Worm (Caenorhabditis elegans) whole organism, L1 larva: ENCODE measurements around the gene K08F9.4.
"Not testable (repeated sequence)": the region's sequence is repeated elsewhere in the genome, so short reads cannot be mapped to it uniquely, and the experiment has no call there.

ENCODE experiments used
- C04F5.9 ChIP-seq: sonication (generic microtip); optimal IDR thresholded peaks from 2 replicates; lab custom pipeline; 2016; ENCODE audit warnings: missing genetic modification characterization, missing compliant biosample characterization
- aha-1 ChIP-seq: fragments of 150-350 bp; optimal IDR thresholded peaks from 2 replicates; lab custom pipeline; 2014; ENCODE audit warnings: missing biosample characterization, missing genetic modification characterization
- ceh-82 ChIP-seq, 3 experiments: fragments of 150-350 bp in 1 of 3; sonication (generic microtip) in 2 of 3; optimal IDR thresholded peaks; 2 replicates each; lab custom pipeline; 2014 to 2017; ENCODE audit warnings: missing biosample characterization in 3 of 3, missing genetic modification characterization in 3 of 3
- egl-27 ChIP-seq, 2 experiments: fragments of 150-350 bp in 1 of 2; sonication (generic microtip); optimal IDR thresholded peaks; 3 replicates each; lab custom pipeline; 2017 to 2018; ENCODE audit warnings: missing biosample characterization in 2 of 2, missing genetic modification characterization in 2 of 2, missing genetic modification reagents in 2 of 2
- hpl-2 ChIP-seq: fragments of 150-350 bp; optimal IDR thresholded peaks from 2 replicates; lab custom pipeline; 2014; ENCODE audit warnings: missing biosample characterization, missing genetic modification reagents, missing genetic modification characterization
- jun-1 ChIP-seq: fragments of 150-350 bp; optimal IDR thresholded peaks from 2 replicates; lab custom pipeline; 2014; ENCODE audit warnings: missing biosample characterization, missing genetic modification reagents, missing genetic modification characterization
- lir-3 ChIP-seq: sonication (generic microtip); optimal IDR thresholded peaks from 2 replicates; lab custom pipeline; 2016; ENCODE audit warnings: mild to moderate bottlenecking, missing genetic modification characterization, moderate library complexity, missing compliant biosample characterization; ENCODE audit not compliant: poor library complexity
- mep-1 ChIP-seq: fragments of 150-350 bp; optimal IDR thresholded peaks from 2 replicates; lab custom pipeline; 2014; ENCODE audit warnings: missing biosample characterization, missing genetic modification characterization
- nhr-11 ChIP-seq: fragments of 150-350 bp; optimal IDR thresholded peaks from 2 replicates; lab custom pipeline; 2014; ENCODE audit warnings: missing biosample characterization, missing genetic modification characterization
- nhr-76 ChIP-seq: sonication (generic microtip); optimal IDR thresholded peaks from 2 replicates; lab custom pipeline; 2017; ENCODE audit warnings: missing biosample characterization, missing genetic modification characterization
- skn-1 ChIP-seq: fragments of 150-350 bp; optimal IDR thresholded peaks from 2 replicates; lab custom pipeline; 2014; ENCODE audit warnings: missing biosample characterization, missing genetic modification characterization
- unc-30 ChIP-seq: sonication (generic microtip); optimal IDR thresholded peaks from 2 replicates; lab custom pipeline; 2017; ENCODE audit warnings: missing biosample characterization, missing genetic modification characterization

DNA sequence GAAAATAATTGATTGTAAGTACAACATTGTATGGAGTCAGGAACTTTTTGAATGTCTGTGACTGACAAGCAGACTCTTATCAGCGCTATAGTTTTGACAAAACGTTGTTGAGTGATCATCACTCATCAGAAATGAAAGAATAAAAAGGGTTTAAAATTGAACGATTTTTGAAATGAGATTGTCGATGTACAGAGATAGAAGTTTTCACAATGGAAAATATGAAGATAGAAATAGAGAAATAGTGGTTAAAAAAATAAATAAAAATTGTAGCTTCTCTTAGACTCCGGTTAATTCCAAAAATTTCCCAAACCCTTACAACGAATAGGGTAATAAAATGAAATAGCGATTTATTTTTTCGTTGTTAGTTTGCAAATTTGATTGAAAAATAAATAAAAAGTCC lies 18.7 kb upstream of the K08F9.4 start, which contains the start of gene ugt-30:
- TF ChIP-seq aha-1; nhr-76 (tag; lab: Kevin White, UChicago); mep-1; jun-1; egl-27 (tag; optimal IDR thresholded peaks at IDR 0.05; lab: Kevin White, UChicago); skn-1 (tag; lab: Kevin White, UChicago); ceh-82 (tag; optimal IDR thresholded peaks at IDR 0.05; lab: Kevin White, UChicago); unc-30 (tag; lab: Kevin White, UChicago); C04F5.9 (tag; lab: Kevin White, UChicago); nhr-11 (tag; lab: Kevin White, UChicago); hpl-2 (GFP tag; lab: Kevin White, UChicago); lir-3 (tag; lab: Kevin White, UChicago): not testable (repeated sequence)
